Fruit fly (Drosophila melanogaster): ENCODE data around the gene tnc.

tnc gene

DNA sequence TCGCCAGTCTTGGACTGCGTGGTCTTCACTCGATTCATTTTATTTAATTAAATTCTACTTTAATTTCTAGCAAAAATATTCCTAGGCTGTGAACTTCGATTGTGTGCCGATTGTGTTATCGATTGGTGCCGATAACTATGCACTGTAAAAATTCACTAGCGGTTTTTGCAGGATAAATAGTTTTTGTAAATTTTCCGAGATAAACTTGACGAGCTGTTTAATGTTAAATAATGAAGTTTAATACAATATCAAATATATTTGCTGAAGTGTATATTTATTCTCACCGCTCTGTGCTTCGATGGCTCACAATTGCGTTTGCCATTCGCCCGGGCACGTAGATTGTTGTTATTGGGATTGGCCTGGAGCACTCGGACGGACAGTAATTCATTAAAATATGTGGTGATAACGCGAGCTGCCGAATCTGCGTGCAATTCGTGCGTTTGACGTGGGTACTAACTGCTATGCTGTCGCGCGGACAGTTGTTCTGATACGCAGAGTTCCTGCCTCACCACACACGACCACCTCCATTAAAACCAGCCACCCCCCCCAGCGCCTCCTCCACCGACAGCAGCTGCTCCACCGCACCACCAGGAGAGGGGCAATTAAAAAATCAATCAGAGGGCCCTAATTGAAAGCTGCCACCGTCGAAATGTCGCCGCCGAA lies 40.8 kb downstream of the tnc start, which contains the start of the genes EMC6 and Hr96 (continued):
- peak; percentile 71; the same call in 1 of the 2 replicates for TF ChIP-seq bowl (GFP tag; IDR thresholded peaks at IDR 0.05)
- TF ChIP-seq sima (GFP tag; optimal IDR thresholded peaks at IDR 0.05) = peak; percentile 36
- peak; percentile 91 for TF ChIP-seq Ssrp (tag; optimal IDR thresholded peaks at IDR 0.05)
- peak; percentile 88 for TF ChIP-seq MTF-1 (GFP tag; optimal IDR thresholded peaks at IDR 0.05; ENCODE audit: borderline replicate concordance)
- peak; percentile 91 for TF ChIP-seq HHEX (GFP tag; optimal IDR thresholded peaks at IDR 0.05)
- peak; percentile 93 for TF ChIP-seq CG9727 (GFP tag; optimal IDR thresholded peaks at IDR 0.05)
- peak; percentile 68 for TF ChIP-seq TFAM (GFP tag; optimal IDR thresholded peaks at IDR 0.05)
- no peak for TF ChIP-seq HLHmδ (GFP tag; optimal IDR thresholded peaks at IDR 0.05)
- TF ChIP-seq Blimp-1 (GFP tag; optimal IDR thresholded peaks at IDR 0.05) = peak; percentile 89
- peak; percentile 88 for TF ChIP-seq CG12071 (GFP tag; optimal IDR thresholded peaks at IDR 0.05)
- peak; percentile 93 for TF ChIP-seq Oaz (GFP tag; IDR thresholded peaks at IDR 0.05)
- peak; percentile 97 for TF ChIP-seq NFAT (GFP tag; IDR thresholded peaks at IDR 0.05)
- TF ChIP-seq ab (GFP tag; optimal IDR thresholded peaks at IDR 0.05) = peak; percentile 77
- no peak for TF ChIP-seq Kr (GFP tag; optimal IDR thresholded peaks at IDR 0.05)
- peak; percentile 96 for TF ChIP-seq B-H2 (GFP tag; optimal IDR thresholded peaks at IDR 0.05)
- no peak for TF ChIP-seq D19A (tag; optimal IDR thresholded peaks at IDR 0.05)
- peak; percentile 94 for TF ChIP-seq CG9817 (tag; optimal IDR thresholded peaks at IDR 0.05)
- no peak for TF ChIP-seq Eip74EF (GFP tag; optimal IDR thresholded peaks at IDR 0.05)
- peak; percentile 84 for TF ChIP-seq ham (GFP tag; IDR thresholded peaks at IDR 0.05)
- TF ChIP-seq CG14050 (GFP tag; IDR thresholded peaks at IDR 0.05) = peak; percentile 91
- peak; percentile 95 for TF ChIP-seq CG3847 (GFP tag; IDR thresholded peaks at IDR 0.05)
- TF ChIP-seq cas (GFP tag; IDR thresholded peaks at IDR 0.05) = peak; percentile 87
- TF ChIP-seq CG33557 (GFP tag; optimal IDR thresholded peaks at IDR 0.05) = peak; percentile 79
- peak; percentile 70 for TF ChIP-seq Myb (GFP tag; optimal IDR thresholded peaks at IDR 0.05)
- TF ChIP-seq Usf (GFP tag; optimal IDR thresholded peaks at IDR 0.05) = peak; percentile 84
- peak; percentile 93 for TF ChIP-seq Hr3 (GFP tag; optimal IDR thresholded peaks at IDR 0.05)
- peak; percentile 94 for TF ChIP-seq caup (GFP tag; optimal IDR thresholded peaks at IDR 0.05; ENCODE audit: severe bottlenecking)
- TF ChIP-seq jumu (GFP tag; optimal IDR thresholded peaks at IDR 0.05) = peak; percentile 89
- peak; percentile 91 for TF ChIP-seq slp2 (GFP tag; optimal IDR thresholded peaks at IDR 0.05)
- peak; percentile 94 for TF ChIP-seq zen (tag; optimal IDR thresholded peaks at IDR 0.05)
- TF ChIP-seq sr (GFP tag; IDR thresholded peaks at IDR 0.05) = peak; percentile 73; the same call in 2 of the 3 replicates
- TF ChIP-seq CG8359 (GFP tag; optimal IDR thresholded peaks at IDR 0.05; ENCODE audit: borderline replicate concordance) = peak; percentile 57
- peak; percentile 94 for TF ChIP-seq bab2 (GFP tag; optimal IDR thresholded peaks at IDR 0.05)
- peak; percentile 60; the same call in 2 of the 3 replicates for TF ChIP-seq vnd (GFP tag; IDR thresholded peaks at IDR 0.05; ENCODE audit: partially characterized antibody)
- TF ChIP-seq CHES-1-like (GFP tag; optimal IDR thresholded peaks at IDR 0.05) = peak; percentile 91
- TF ChIP-seq zfh1 (GFP tag; IDR thresholded peaks at IDR 0.05) = peak; percentile 96
- TF ChIP-seq CG3407 (GFP tag; optimal IDR thresholded peaks at IDR 0.05) = peak; percentile 70
- TF ChIP-seq CG32532 (GFP tag; IDR thresholded peaks at IDR 0.05) = peak; percentile 97
- TF ChIP-seq CkIIα-i1 (GFP tag; IDR thresholded peaks at IDR 0.05) = peak; percentile 45; the same call in 1 of the 2 replicates
- peak; percentile 55; the same call in 1 of the 3 replicates for TF ChIP-seq Doc3 (GFP tag; IDR thresholded peaks at IDR 0.05; ENCODE audit: partially characterized antibody)
- no peak for TF ChIP-seq Jarid2 (GFP tag; optimal IDR thresholded peaks at IDR 0.05)
- TF ChIP-seq Dbx (GFP tag; IDR thresholded peaks at IDR 0.05) = peak; percentile 96
- peak; percentile 87 for TF ChIP-seq tap (tag; optimal IDR thresholded peaks at IDR 0.05)
- no peak for TF ChIP-seq dmrt99B (tag; optimal IDR thresholded peaks at IDR 0.05)
- TF ChIP-seq CG5953 (GFP tag; IDR thresholded peaks at IDR 0.05) = peak; percentile 93
- TF ChIP-seq Hr78 (GFP tag; optimal IDR thresholded peaks at IDR 0.05) = no peak
- peak; percentile 83 for TF ChIP-seq rib (GFP tag; IDR thresholded peaks at IDR 0.05)
- peak; percentile 94 for TF ChIP-seq az2 (GFP tag; optimal IDR thresholded peaks at IDR 0.05)
